Worm (Caenorhabditis elegans) whole organism, early embryonic: Measurements from ENCODE around the gene idpp-11.

Experiments used
- B0310.2 ChIP-seq: sonication (generic microtip); optimal IDR thresholded peaks from 2 replicates; lab custom pipeline; 2016; ENCODE audit warnings: mild to moderate bottlenecking, missing genetic modification characterization, missing compliant biosample characterization
- F13C5.2 ChIP-seq: sonication (generic microtip); optimal IDR thresholded peaks from 2 replicates; lab custom pipeline; 2017; ENCODE audit warnings: mild to moderate bottlenecking, missing genetic modification characterization, inconsistent platforms, missing compliant biosample characterization
- aly-1 ChIP-seq: sonication (generic microtip); optimal IDR thresholded peaks from 2 replicates; lab custom pipeline; 2016; ENCODE audit warnings: missing genetic modification characterization, missing compliant biosample characterization
- ama-1 ChIP-seq: fragments of 150-350 bp; optimal IDR thresholded peaks from 2 replicates; lab custom pipeline; 2014
- ceh-13 ChIP-seq: fragments of 200-800 bp; sonication (Bioruptor generic); optimal IDR thresholded peaks from 2 replicates; lab custom pipeline; 2018; ENCODE audit warnings: mild to moderate bottlenecking, missing genetic modification characterization, missing compliant biosample characterization
- ceh-36 ChIP-seq: sonication (generic microtip); optimal IDR thresholded peaks from 2 replicates; lab custom pipeline; 2016; ENCODE audit warnings: missing genetic modification characterization, inconsistent platforms, missing compliant biosample characterization
- ets-7 ChIP-seq: sonication (generic microtip); optimal IDR thresholded peaks from 2 replicates; lab custom pipeline; 2016; ENCODE audit warnings: missing genotype, missing genetic modification characterization, missing compliant biosample characterization
- flt-1 ChIP-seq: fragments of 200-800 bp; sonication (Bioruptor generic); IDR thresholded peaks from 2 replicates; pipeline ENCODE4 v1.3.6; 2022; ENCODE audit warnings: missing genetic modification characterization, missing compliant biosample characterization
- hmbx-1 ChIP-seq: sonication (generic microtip); optimal IDR thresholded peaks from 2 replicates; lab custom pipeline; 2016; ENCODE audit warnings: mild to moderate bottlenecking, missing genetic modification characterization, missing compliant biosample characterization
- hmg-4 ChIP-seq: fragments of 200-800 bp; sonication (Bioruptor generic); optimal IDR thresholded peaks from 2 replicates; lab custom pipeline; 2018; ENCODE audit warnings: mild to moderate bottlenecking, missing genetic modification characterization, missing compliant biosample characterization
- hnd-1 ChIP-seq: sonication (generic microtip); optimal IDR thresholded peaks from 2 replicates; lab custom pipeline; 2016; ENCODE audit warnings: missing genetic modification characterization, missing compliant biosample characterization
- pes-1 ChIP-seq: fragments of 200-800 bp; sonication (Bioruptor generic); IDR thresholded peaks from 2 replicates; pipeline ENCODE4 v1.3.6; 2022; ENCODE audit warnings: missing genetic modification reagents, missing genetic modification characterization, missing compliant biosample characterization
- scrt-1 ChIP-seq: fragments of 200-800 bp; sonication (Bioruptor generic); IDR thresholded peaks from 2 replicates; pipeline ENCODE4 v1.3.6; 2022; ENCODE audit warnings: missing genetic modification characterization, missing compliant biosample characterization
- sea-1 ChIP-seq: fragments of 200-800 bp; sonication (Bioruptor generic); conservative IDR thresholded peaks from 2 replicates; pipeline ENCODE4 v1.3.6; 2022; ENCODE audit warnings: missing genetic modification characterization, missing compliant biosample characterization
- tbx-11 ChIP-seq: fragments of 200-800 bp; sonication (Bioruptor generic); IDR thresholded peaks from 2 replicates; pipeline ENCODE4 v1.3.6; 2022; ENCODE audit warnings: missing genetic modification characterization, missing compliant biosample characterization
- tbx-37 ChIP-seq: fragments of 200-800 bp; sonication (Bioruptor generic); conservative IDR thresholded peaks from 2 replicates; pipeline ENCODE4 v1.3.6; 2022; ENCODE audit warnings: missing genetic modification reagents, missing genetic modification characterization, missing compliant biosample characterization
- tra-4 ChIP-seq: sonication (generic microtip); optimal IDR thresholded peaks from 2 replicates; lab custom pipeline; 2017; ENCODE audit warnings: missing genetic modification characterization, missing compliant biosample characterization

idpp-11 gene

DNA sequence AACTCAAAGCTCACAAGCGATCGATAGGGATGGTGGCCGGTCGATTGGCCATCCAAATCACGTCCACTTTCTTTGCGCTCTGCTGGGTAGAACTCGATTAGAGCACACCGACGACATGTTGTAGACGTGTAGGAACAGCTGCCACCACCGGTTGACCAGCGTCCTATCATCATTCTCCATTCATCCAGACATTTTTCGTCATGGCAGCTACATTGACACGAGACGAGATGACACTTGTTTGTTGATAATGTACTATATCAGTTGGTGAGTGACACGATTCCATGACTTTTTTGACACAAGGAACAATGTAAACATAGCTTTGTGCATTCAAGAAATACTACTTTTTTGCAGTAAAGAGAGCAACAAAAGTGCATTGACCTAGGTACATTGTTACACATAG, 24.2 kb downstream of the idpp-11 start:
- no peak for TF ChIP-seq ceh-13
- no peak for TF ChIP-seq F13C5.2 (tag; lab: Kevin White, UChicago)
- TF ChIP-seq aly-1 (tag; lab: Kevin White, UChicago): no peak
- TF ChIP-seq hmbx-1 (tag; lab: Kevin White, UChicago): no peak
- no peak for TF ChIP-seq sea-1 (GFP tag; lab: Robert Waterston, UW)
- no peak for TF ChIP-seq ama-1 (lab: Kevin White, UChicago)
- no peak for TF ChIP-seq scrt-1
- TF ChIP-seq tra-4: no peak
- no peak for TF ChIP-seq hmg-4
- TF ChIP-seq ceh-36 (tag; lab: Kevin White, UChicago): no peak
- no peak for TF ChIP-seq flt-1 (GFP tag; lab: Robert Waterston, UW)
- TF ChIP-seq tbx-11: no peak
- TF ChIP-seq pes-1 (GFP tag; lab: Robert Waterston, UW): no peak
- TF ChIP-seq ets-7: no peak

DNA sequence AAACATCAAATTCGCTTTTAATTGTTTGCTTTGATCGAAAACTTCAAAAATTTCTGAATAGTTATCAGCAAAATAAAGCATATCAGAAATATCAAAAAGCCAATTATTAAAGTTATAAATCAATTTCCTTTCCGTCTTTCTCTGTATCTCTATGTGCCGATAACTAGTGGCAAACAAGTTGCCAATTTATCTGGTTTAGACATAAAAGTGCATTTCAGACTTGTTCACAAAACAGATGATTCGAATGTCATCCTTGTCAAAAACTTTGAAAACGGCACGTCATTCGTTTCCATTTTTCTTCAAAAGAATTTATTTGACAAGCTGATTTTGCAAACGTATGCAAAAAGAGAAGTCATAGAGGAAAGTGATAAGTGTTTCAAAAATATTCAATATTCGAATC, 25.0 kb downstream of the idpp-11 start:
- no peak for TF ChIP-seq ets-7
- TF ChIP-seq sea-1 (GFP tag; lab: Robert Waterston, UW): no peak
- TF ChIP-seq tbx-11: no peak
- TF ChIP-seq hnd-1 (tag; lab: Kevin White, UChicago): no peak

- no peak for TF ChIP-seq sea-1 (GFP tag; lab: Robert Waterston, UW)
- no peak for TF ChIP-seq B0310.2 (tag; lab: Kevin White, UChicago)
- TF ChIP-seq F13C5.2 (tag; lab: Kevin White, UChicago): no peak
- TF ChIP-seq ama-1 (lab: Kevin White, UChicago): no peak
- no peak for TF ChIP-seq hmbx-1 (tag; lab: Kevin White, UChicago)
- no peak for TF ChIP-seq tbx-11
- no peak for TF ChIP-seq aly-1 (tag; lab: Kevin White, UChicago)
- no peak for TF ChIP-seq hmg-4
- TF ChIP-seq pes-1 (GFP tag; lab: Robert Waterston, UW): no peak
- TF ChIP-seq ceh-13: no peak
- no peak for TF ChIP-seq tra-4
- TF ChIP-seq ceh-36 (tag; lab: Kevin White, UChicago): no peak
- TF ChIP-seq scrt-1: no peak
- TF ChIP-seq ets-7: no peak
- TF ChIP-seq flt-1 (GFP tag; lab: Robert Waterston, UW): no peak
- no peak for TF ChIP-seq tbx-37 (GFP tag; lab: Robert Waterston, UW)
- no peak for TF ChIP-seq hnd-1 (tag; lab: Kevin White, UChicago)
These were observed 31.0 kb downstream of the idpp-11 start for ce11 chrX:7873350-7873749.

DNA sequence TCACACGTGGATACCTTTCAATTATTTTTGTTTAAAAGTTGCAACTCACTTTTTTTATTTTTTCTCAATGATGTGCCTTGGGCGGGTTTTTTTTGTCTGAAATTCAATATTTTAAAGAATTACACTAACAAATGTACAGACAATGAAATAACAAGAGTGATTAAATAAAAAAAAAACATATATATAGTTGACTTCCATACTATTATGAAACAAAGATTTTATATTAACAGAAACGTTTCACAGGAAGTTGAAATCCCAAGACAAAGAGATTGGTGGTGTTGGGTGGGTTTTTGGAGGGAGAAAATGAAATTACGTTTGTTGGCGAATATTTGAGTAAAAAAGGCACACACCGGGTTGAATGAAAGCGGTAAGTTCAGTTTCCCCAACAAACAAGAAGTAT, 33.5 kb downstream of the idpp-11 start, which contains the start of gene cca-1:
Gene cca-1, minus strand, starts transcription at position 101 of the 400 bp plus-strand sequence.
- TF ChIP-seq ets-7 (no peak), aly-1 (tag; lab: Kevin White, UChicago) (no peak), B0310.2 (tag; lab: Kevin White, UChicago) (no peak), sea-1 (GFP tag; lab: Robert Waterston, UW) (no peak), tra-4 (no peak), ceh-13 (no peak), hmg-4 (no peak), ama-1 (lab: Kevin White, UChicago) (no peak), hnd-1 (tag; lab: Kevin White, UChicago) (no peak)

- no peak for TF ChIP-seq hnd-1 (tag; lab: Kevin White, UChicago)
- no peak for TF ChIP-seq scrt-1
- no peak for TF ChIP-seq pes-1 (GFP tag; lab: Robert Waterston, UW)
- no peak for TF ChIP-seq aly-1 (tag; lab: Kevin White, UChicago)
- TF ChIP-seq hmg-4: no peak
These were observed 38.5 kb downstream of the idpp-11 start, which contains the start of gene C39D10.8 for ce11 chrX:7880848-7881247. C39D10.8 (minus strand) TSS chrX:7880948.

DNA sequence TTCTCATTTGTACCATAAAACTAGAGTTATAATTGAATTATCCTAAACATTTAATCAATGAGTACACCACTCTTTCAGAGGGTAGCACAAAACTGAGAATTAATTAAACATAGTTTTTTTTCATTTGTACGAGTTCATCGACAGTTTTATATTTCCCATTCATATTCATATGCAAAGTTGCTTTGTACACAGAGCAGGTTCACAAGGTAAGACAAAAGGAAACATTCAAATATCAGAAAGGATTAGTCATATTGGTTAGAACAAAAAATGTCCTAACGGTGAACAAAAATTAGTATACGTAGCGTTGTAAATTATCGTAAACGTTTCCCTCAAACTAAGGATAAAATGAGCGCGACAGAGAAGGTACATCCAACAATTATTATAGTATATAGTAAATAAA, 39.0 kb downstream of the idpp-11 start:
- TF ChIP-seq hnd-1 (tag; lab: Kevin White, UChicago): no peak
- no peak for TF ChIP-seq hmg-4
- no peak for TF ChIP-seq ets-7
- no peak for TF ChIP-seq aly-1 (tag; lab: Kevin White, UChicago)
- TF ChIP-seq tbx-37 (GFP tag; lab: Robert Waterston, UW): no peak
- TF ChIP-seq hmbx-1 (tag; lab: Kevin White, UChicago): no peak
- TF ChIP-seq pes-1 (GFP tag; lab: Robert Waterston, UW): no peak
- TF ChIP-seq sea-1 (GFP tag; lab: Robert Waterston, UW): no peak

DNA sequence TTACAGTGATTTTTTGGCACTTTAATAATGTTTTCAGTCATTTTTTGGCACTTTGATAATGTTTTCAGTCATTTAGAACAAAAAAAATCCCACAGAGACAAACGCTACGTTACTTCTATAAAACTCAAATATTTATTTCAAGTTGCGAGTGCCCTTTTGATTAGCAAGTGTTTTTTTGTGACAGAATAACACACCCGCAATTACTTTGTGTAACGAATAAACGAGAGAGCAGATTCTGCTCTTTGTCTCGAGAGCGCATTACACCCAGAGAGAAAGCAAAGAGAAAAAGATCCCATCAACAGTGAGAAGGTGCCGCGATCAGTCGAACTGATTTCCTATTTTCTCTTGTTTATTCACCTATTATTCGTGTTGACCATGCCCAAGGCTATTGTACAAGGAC, 41.7 kb downstream of the idpp-11 start, which contains the start of gene pcyt-2.2:
Gene pcyt-2.2, plus strand, starts transcription at position 301 of the 400 bp plus-strand sequence.
- TF ChIP-seq hnd-1 (tag; lab: Kevin White, UChicago) (no peak), scrt-1 (no peak), F13C5.2 (tag; lab: Kevin White, UChicago) (no peak), aly-1 (tag; lab: Kevin White, UChicago) (no peak), hmg-4 (no peak), tbx-37 (GFP tag; lab: Robert Waterston, UW) (no peak), sea-1 (GFP tag; lab: Robert Waterston, UW) (no peak), ama-1 (lab: Kevin White, UChicago) (no peak), flt-1 (GFP tag; lab: Robert Waterston, UW) (no peak), tbx-11 (no peak), pes-1 (GFP tag; lab: Robert Waterston, UW) (no peak), tra-4 (no peak), ets-7 (no peak), ceh-13 (no peak), hmbx-1 (tag; lab: Kevin White, UChicago) (no peak)

DNA sequence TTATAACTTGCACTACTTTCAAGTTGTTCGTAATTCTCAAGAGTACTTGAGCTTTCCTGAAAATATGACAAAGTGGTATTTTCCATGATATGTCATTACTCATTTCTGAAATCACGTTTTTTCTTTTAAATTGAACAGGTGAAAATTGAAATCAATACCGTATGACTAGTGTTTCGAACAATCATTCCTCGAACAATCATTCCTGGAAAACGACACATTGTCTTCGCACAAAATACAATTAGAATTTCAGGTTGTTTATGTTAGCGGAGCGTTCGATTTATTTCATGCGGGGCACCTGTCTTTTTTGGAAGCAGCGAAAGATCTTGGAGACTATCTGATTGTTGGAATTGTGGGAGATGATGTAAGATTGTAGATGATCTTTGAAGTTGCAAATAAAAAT, 43.9 kb downstream of the idpp-11 start:
- TF ChIP-seq B0310.2 (tag; lab: Kevin White, UChicago): no peak
- TF ChIP-seq hmbx-1 (tag; lab: Kevin White, UChicago): no peak
- TF ChIP-seq hmg-4: no peak
- TF ChIP-seq tbx-37 (GFP tag; lab: Robert Waterston, UW): no peak
- no peak for TF ChIP-seq hnd-1 (tag; lab: Kevin White, UChicago)
- TF ChIP-seq tra-4: no peak
- TF ChIP-seq pes-1 (GFP tag; lab: Robert Waterston, UW): no peak
- TF ChIP-seq ama-1 (lab: Kevin White, UChicago): no peak
- TF ChIP-seq tbx-11: no peak
- no peak for TF ChIP-seq sea-1 (GFP tag; lab: Robert Waterston, UW)
- no peak for TF ChIP-seq ets-7
- no peak for TF ChIP-seq ceh-13
- no peak for TF ChIP-seq F13C5.2 (tag; lab: Kevin White, UChicago)
- TF ChIP-seq ceh-36 (tag; lab: Kevin White, UChicago): no peak
- TF ChIP-seq flt-1 (GFP tag; lab: Robert Waterston, UW): no peak
